Worm (Caenorhabditis elegans) whole organism, mixed stage, embryonic: Measurements from ENCODE around the gene Y57G11C.1147.

ENCODE experiments used
- elt-3 ChIP-seq: fragments of 150-350 bp; optimal IDR thresholded peaks from 2 replicates; lab custom pipeline; 2014; ENCODE audit warnings: missing biosample characterization, missing genetic modification characterization
- nhr-28 ChIP-seq: fragments of 150-350 bp; optimal IDR thresholded peaks from 2 replicates; lab custom pipeline; 2014; ENCODE audit warnings: missing biosample characterization, missing genetic modification characterization
- pha-4 ChIP-seq: fragments of 150-350 bp; optimal IDR thresholded peaks from 2 replicates; lab custom pipeline; 2018; ENCODE audit warnings: missing biosample characterization, missing genetic modification reagents, missing genetic modification characterization
- zip-8 ChIP-seq: fragments of 150-350 bp; optimal IDR thresholded peaks from 2 replicates; lab custom pipeline; 2014; ENCODE audit warnings: missing biosample characterization, missing genetic modification characterization

- TF ChIP-seq pha-4 (tag; lab: Kevin White, UChicago) (no peak), zip-8 (tag; lab: Kevin White, UChicago) (no peak), nhr-28 (tag; lab: Kevin White, UChicago) (no peak), elt-3 (tag; lab: Kevin White, UChicago) (no peak)
Measured at ce11 chrIV:14759662-14760061, 37.7 kb downstream of the Y57G11C.1147 start.
